Fruit fly (Drosophila melanogaster): ENCODE results near the gene CG12320.

Gene CG12320

dm6 chr3R:18301569-18301968, 49.0 kb upstream of the CG12320 start, which contains the start of gene Polr1E (continued):
- TF ChIP-seq CG11695 (GFP tag; IDR thresholded peaks at IDR 0.05), result no peak
- TF ChIP-seq Opbp (GFP tag; IDR thresholded peaks at IDR 0.05; ENCODE audit: partially characterized antibody), result peak; percentile 63; the same call in 2 of the 3 replicates
- peak; percentile 76 for TF ChIP-seq Ets97D (GFP tag; optimal IDR thresholded peaks at IDR 0.05)
- peak; percentile 99 for TF ChIP-seq Dref (GFP tag; IDR thresholded peaks at IDR 0.05)
- TF ChIP-seq ems (GFP tag; optimal IDR thresholded peaks at IDR 0.05), result peak; percentile 19
- peak; percentile 20; the same call in 1 of the 2 replicates for TF ChIP-seq CG2129 (GFP tag; IDR thresholded peaks at IDR 0.05; ENCODE audit: partially characterized antibody)
- no peak for TF ChIP-seq pnt (GFP tag; optimal IDR thresholded peaks at IDR 0.05)
- TF ChIP-seq lilli (GFP tag; optimal IDR thresholded peaks at IDR 0.05), result peak; percentile 11
- TF ChIP-seq HLH54F (GFP tag; optimal IDR thresholded peaks at IDR 0.05), result no peak
- peak; percentile 20 for TF ChIP-seq CG2712 (tag; optimal IDR thresholded peaks at IDR 0.05)
- TF ChIP-seq CG4617 (GFP tag; optimal IDR thresholded peaks at IDR 0.05; ENCODE audit: borderline replicate concordance), result peak; percentile 46
- peak; percentile 37 for TF ChIP-seq CG30020 (tag; optimal IDR thresholded peaks at IDR 0.05)
- no peak for TF ChIP-seq mld (GFP tag; IDR thresholded peaks at IDR 0.05; ENCODE audit: partially characterized antibody)
- TF ChIP-seq Xbp1 (GFP tag; optimal IDR thresholded peaks at IDR 0.05), result peak; percentile 24
- no peak for TF ChIP-seq ssp (GFP tag; IDR thresholded peaks at IDR 0.05)
- peak; percentile 73 for TF ChIP-seq CG1603 (tag; optimal IDR thresholded peaks at IDR 0.05)
- no peak for TF ChIP-seq tap (tag; optimal IDR thresholded peaks at IDR 0.05)
- TF ChIP-seq Max (GFP tag; optimal IDR thresholded peaks at IDR 0.05), result peak; percentile 91
- TF ChIP-seq Dp (GFP tag; optimal IDR thresholded peaks at IDR 0.05), result peak; percentile 94
- 0 out of 2 replicates have a peak, but pooled peaks have one; percentile 4 for TF ChIP-seq CG3847 (GFP tag; IDR thresholded peaks at IDR 0.05)
- TF ChIP-seq CG10267 (tag; optimal IDR thresholded peaks at IDR 0.05), result peak; percentile 44
- peak; percentile 60 for TF ChIP-seq CoRest (tag; optimal IDR thresholded peaks at IDR 0.05)
- peak; percentile 59 for TF ChIP-seq Sry-δ (GFP tag; optimal IDR thresholded peaks at IDR 0.05)
- 0 out of 2 replicates have a peak, but pooled peaks have one; percentile 36 for TF ChIP-seq CG42726 (GFP tag; IDR thresholded peaks at IDR 0.05; ENCODE audit: partially characterized antibody)
- peak; percentile 24 for TF ChIP-seq CG33213 (GFP tag; optimal IDR thresholded peaks at IDR 0.05)
- peak; percentile 65 for TF ChIP-seq CG2116 (GFP tag; optimal IDR thresholded peaks at IDR 0.05)
- no peak for TF ChIP-seq slbo (GFP tag; IDR thresholded peaks at IDR 0.05)
- TF ChIP-seq lbe (GFP tag; optimal IDR thresholded peaks at IDR 0.05), result no peak
- TF ChIP-seq B-H2 (GFP tag; optimal IDR thresholded peaks at IDR 0.05), result peak; percentile 45
- TF ChIP-seq Med (GFP tag), result peak; percentile 60
- TF ChIP-seq Myb (GFP tag; optimal IDR thresholded peaks at IDR 0.05), result peak; percentile 91
- no peak for TF ChIP-seq CG9797 (GFP tag; optimal IDR thresholded peaks at IDR 0.05)
- TF ChIP-seq HmgD (GFP tag; optimal IDR thresholded peaks at IDR 0.05), result peak; percentile 36
- peak; percentile 40 for TF ChIP-seq CG14710 (tag; optimal IDR thresholded peaks at IDR 0.05)
- TF ChIP-seq crc (GFP tag; optimal IDR thresholded peaks at IDR 0.05), result no peak
- TF ChIP-seq CG15514 (GFP tag; optimal IDR thresholded peaks at IDR 0.05), result peak; percentile 43

DNA sequence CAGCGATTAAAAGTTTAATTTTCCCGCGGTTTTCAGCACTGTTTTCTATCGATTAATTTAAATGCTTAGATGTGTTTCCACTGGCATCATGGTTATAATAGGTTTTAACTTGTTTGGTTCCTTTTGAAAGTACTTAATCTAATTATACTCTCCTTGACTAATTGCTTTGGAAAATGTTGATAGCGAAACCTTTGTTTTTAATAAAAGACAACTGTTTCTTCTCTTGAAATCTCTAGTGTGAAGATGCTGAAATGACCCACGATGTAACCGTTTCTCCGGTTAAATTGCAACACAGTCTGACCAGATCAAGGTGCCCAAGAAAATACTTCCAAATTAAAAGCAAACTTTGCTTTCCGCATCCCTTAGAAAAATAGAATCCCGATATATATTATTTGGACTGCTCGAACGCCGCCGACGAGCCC, 46.4 kb upstream of the CG12320 start, which contains the start of gene Dlc90F:
Gene Dlc90F (plus strand): TSS at position 330 of the 422 bp plus-strand sequence.
- no peak for TF ChIP-seq Gsc (GFP tag; IDR thresholded peaks at IDR 0.05)
- no peak for TF ChIP-seq yki (optimal IDR thresholded peaks at IDR 0.05)
- peak; percentile 85 for TF ChIP-seq lmd (GFP tag; IDR thresholded peaks at IDR 0.05)
- peak; percentile 25 for TF ChIP-seq CG12299 (tag; optimal IDR thresholded peaks at IDR 0.05)
- no peak for TF ChIP-seq nom (GFP tag; optimal IDR thresholded peaks at IDR 0.05)
- TF ChIP-seq CG5180 (GFP tag; optimal IDR thresholded peaks at IDR 0.05), result no peak
- no peak for TF ChIP-seq cad (GFP tag; optimal IDR thresholded peaks at IDR 0.05)
- TF ChIP-seq Kr (GFP tag; optimal IDR thresholded peaks at IDR 0.05), result no peak
- peak; percentile 50 for TF ChIP-seq CG9437 (GFP tag; optimal IDR thresholded peaks at IDR 0.05)
- peak; percentile 60 for TF ChIP-seq Fer3 (tag; optimal IDR thresholded peaks at IDR 0.05)
- no peak for TF ChIP-seq ash1 (GFP tag; optimal IDR thresholded peaks at IDR 0.05)
- TF ChIP-seq HLH54F (GFP tag; optimal IDR thresholded peaks at IDR 0.05), result peak; percentile 81
- TF ChIP-seq Fer1 (GFP tag; optimal IDR thresholded peaks at IDR 0.05), result no peak
- no peak for TF ChIP-seq CG8359 (GFP tag; optimal IDR thresholded peaks at IDR 0.05; ENCODE audit: borderline replicate concordance)
- TF ChIP-seq CG1792 (GFP tag; optimal IDR thresholded peaks at IDR 0.05), result peak; percentile 51
- peak; percentile 78 for TF ChIP-seq eyg (GFP tag; optimal IDR thresholded peaks at IDR 0.05)
- TF ChIP-seq fru (optimal IDR thresholded peaks at IDR 0.05), result no peak
- TF ChIP-seq CG8944 (GFP tag; optimal IDR thresholded peaks at IDR 0.05), result peak; percentile 63

All from whole organism, embryonic.